Fruit fly (Drosophila melanogaster): Measurements from ENCODE around the gene Ada3.
A peak's percentile ranks its signal among the peaks of the same experiment; 100 is the strongest.

The Ada3 gene

DNA sequence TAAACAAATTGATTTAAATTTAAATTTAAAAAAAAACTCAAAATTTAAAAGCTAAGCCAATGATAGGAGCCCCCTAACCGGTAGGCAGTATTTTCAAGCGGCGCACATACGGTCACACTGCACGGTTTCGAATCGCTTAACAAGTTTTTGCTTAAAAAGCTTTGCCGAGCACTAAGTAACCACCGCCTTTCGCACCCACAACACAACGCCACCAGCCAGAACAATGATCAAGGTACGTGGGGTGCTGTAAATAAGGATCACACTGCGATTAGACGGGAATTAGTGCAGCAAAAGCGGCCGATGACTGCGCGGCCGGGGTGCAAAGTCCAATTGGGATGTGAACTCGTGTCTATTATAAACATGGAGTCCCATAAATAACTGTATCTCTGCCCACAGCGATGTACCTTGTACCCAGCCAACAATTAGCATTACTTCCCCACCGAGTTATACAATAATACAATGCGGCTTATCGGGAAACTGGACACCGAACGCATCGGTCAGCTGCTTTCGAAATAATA lies 5.7 kb downstream of the Ada3 start, which contains the start of gene scu (continued):
- TF ChIP-seq Dp (GFP tag; optimal IDR thresholded peaks at IDR 0.05) (peak; percentile 46), mirr (GFP tag; optimal IDR thresholded peaks at IDR 0.05) (peak; percentile 50), nerfin-2 (GFP tag; IDR thresholded peaks at IDR 0.05; ENCODE audit: partially characterized antibody) (no peak), CG8290 (GFP tag; optimal IDR thresholded peaks at IDR 0.05) (no peak), CG8290 (tag; optimal IDR thresholded peaks at IDR 0.05) (peak in 1 of 2 experiments; percentile 61), CG6254 (GFP tag; optimal IDR thresholded peaks at IDR 0.05) (no peak), odd (GFP tag; optimal IDR thresholded peaks at IDR 0.05) (no peak), Sry-δ (GFP tag; optimal IDR thresholded peaks at IDR 0.05) (peak; percentile 25), CkIIα-i1 (GFP tag; IDR thresholded peaks at IDR 0.05) (no peak), kni (GFP tag; optimal IDR thresholded peaks at IDR 0.05) (no peak), Lim3 (GFP tag; IDR thresholded peaks at IDR 0.05) (no peak), dysf (GFP tag; IDR thresholded peaks at IDR 0.05) (no peak), pnt (GFP tag; optimal IDR thresholded peaks at IDR 0.05) (no peak), Drgx (GFP tag; IDR thresholded peaks at IDR 0.05) (peak; percentile 78)

DNA sequence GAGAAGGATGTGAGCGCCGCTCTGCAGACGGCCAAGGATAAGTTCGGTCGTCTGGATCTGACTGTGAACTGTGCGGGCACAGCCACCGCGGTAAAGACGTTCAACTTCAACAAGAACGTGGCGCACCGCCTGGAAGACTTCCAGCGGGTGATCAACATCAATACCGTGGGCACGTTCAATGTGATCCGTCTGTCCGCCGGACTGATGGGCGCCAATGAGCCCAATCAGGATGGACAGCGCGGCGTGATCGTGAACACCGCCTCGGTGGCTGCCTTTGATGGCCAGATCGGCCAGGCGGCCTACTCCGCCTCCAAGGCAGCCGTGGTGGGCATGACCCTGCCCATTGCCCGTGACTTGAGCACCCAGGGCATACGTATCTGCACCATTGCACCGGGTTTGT lies 6.6 kb downstream of the Ada3 start:
- TF ChIP-seq hth (optimal IDR thresholded peaks at IDR 0.05) (no peak), p53 (GFP tag; optimal IDR thresholded peaks at IDR 0.05) (no peak), Med (GFP tag) (no peak), Hmr (GFP tag; optimal IDR thresholded peaks at IDR 0.05) (no peak), Atf6 (GFP tag; IDR thresholded peaks at IDR 0.05) (no peak), CG10147 (GFP tag; optimal IDR thresholded peaks at IDR 0.05) (no peak), hb (GFP tag; IDR thresholded peaks at IDR 0.05; ENCODE audit: partially characterized antibody) (no peak), nerfin-2 (GFP tag; IDR thresholded peaks at IDR 0.05; ENCODE audit: partially characterized antibody) (no peak), CG10462 (GFP tag; optimal IDR thresholded peaks at IDR 0.05) (no peak)

DNA sequence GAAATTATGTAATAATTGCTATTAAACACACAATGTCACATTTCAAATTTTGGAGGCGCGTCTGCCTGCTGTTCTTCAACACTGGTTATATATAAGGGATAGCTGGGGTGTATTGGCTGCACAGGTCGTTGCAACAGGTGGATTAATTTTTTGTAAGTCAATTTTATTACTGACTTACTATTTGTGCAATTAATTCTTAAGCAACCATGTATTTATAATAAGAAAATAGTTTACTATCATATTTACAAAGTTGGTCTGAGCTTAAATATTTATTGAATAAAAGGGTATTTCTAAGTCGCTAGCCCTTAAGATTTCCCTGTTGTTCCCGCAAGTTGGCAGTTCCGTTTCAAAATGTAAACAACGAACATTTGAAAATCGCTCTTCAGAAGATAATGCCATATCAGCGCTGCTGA lies 7.3 kb downstream of the Ada3 start, which contains the start of gene RhoGAP16F:
RhoGAP16F (plus strand) TSS at position 336 of the 413 bp plus-strand sequence.
- TF ChIP-seq NC2β (GFP tag; optimal IDR thresholded peaks at IDR 0.05) (peak; percentile 63), CG2120 (GFP tag; optimal IDR thresholded peaks at IDR 0.05) (peak; percentile 92), slp2 (GFP tag; optimal IDR thresholded peaks at IDR 0.05) (peak; percentile 63), tna (GFP tag; IDR thresholded peaks at IDR 0.05; ENCODE audit: partially characterized antibody) (no peak), org-1 (GFP tag; optimal IDR thresholded peaks at IDR 0.05) (peak; percentile 56), CG10274 (GFP tag; optimal IDR thresholded peaks at IDR 0.05) (peak; percentile 64), mam (GFP tag; optimal IDR thresholded peaks at IDR 0.05) (peak; percentile 88), CG17612 (GFP tag; IDR thresholded peaks at IDR 0.05) (0 out of 2 replicates have a peak, but pooled peaks have one; percentile 4), Hr51 (GFP tag; optimal IDR thresholded peaks at IDR 0.05) (peak; percentile 73 to 84), dan (GFP tag; IDR thresholded peaks at IDR 0.05) (peak; percentile 44; the same call in 1 of the 2 replicates), E2f2 (GFP tag; IDR thresholded peaks at IDR 0.05) (peak; percentile 83), Kr (GFP tag; optimal IDR thresholded peaks at IDR 0.05) (no peak), Lhr (GFP tag; optimal IDR thresholded peaks at IDR 0.05) (peak; percentile 33), Hr39 (optimal IDR thresholded peaks at IDR 0.05) (no peak), Rx (GFP tag; IDR thresholded peaks at IDR 0.05) (peak; percentile 53; the same call in 1 of the 2 replicates), sisA (GFP tag; IDR thresholded peaks at IDR 0.05) (peak; percentile 88), al (GFP tag; IDR thresholded peaks at IDR 0.05) (peak; percentile 80), CG15514 (GFP tag; optimal IDR thresholded peaks at IDR 0.05) (peak; percentile 69), br (optimal IDR thresholded peaks at IDR 0.05) (no peak), ttk (GFP tag; IDR thresholded peaks at IDR 0.05) (peak; percentile 79), sima (GFP tag; optimal IDR thresholded peaks at IDR 0.05) (peak; percentile 29), Deaf1 (tag; optimal IDR thresholded peaks at IDR 0.05) (peak; percentile 54), CG13123 (GFP tag; optimal IDR thresholded peaks at IDR 0.05) (peak; percentile 50), emc (GFP tag; optimal IDR thresholded peaks at IDR 0.05) (no peak), row (GFP tag; IDR thresholded peaks at IDR 0.05) (peak; percentile 99), CG6689 (GFP tag; IDR thresholded peaks at IDR 0.05) (peak; percentile 80), CG12236 (GFP tag; optimal IDR thresholded peaks at IDR 0.05) (peak; percentile 38), CG11696 (GFP tag; IDR thresholded peaks at IDR 0.05) (peak; percentile 44), Dad (GFP tag; optimal IDR thresholded peaks at IDR 0.05) (peak; percentile 74)

Data from whole organism, embryonic.